Worm (Caenorhabditis elegans): ENCODE results near the gene F13H10.6.

F13H10.6 gene

DNA sequence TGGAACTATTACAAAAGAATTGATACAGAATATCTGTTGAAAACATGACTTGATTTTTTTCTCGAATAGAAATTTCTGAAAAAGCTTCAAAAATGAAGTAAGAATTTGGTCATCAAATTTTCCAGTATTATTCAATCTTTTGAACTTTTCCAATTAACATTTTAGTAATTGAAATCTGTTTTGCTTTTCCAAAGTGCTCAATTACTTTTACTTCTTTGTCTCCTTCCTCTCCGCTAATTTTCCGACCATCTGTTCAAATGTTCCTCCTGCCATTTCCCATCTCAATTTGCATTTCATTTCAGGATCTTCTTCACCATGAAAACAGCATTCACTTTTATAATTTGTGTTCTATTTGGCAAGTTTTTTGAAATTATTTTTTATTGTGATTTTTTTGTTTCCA lies 39.8 kb downstream of the F13H10.6 start, which contains the start of gene F36H1.11:
Gene F36H1.11, plus strand, starts transcription at position 301 of the 400 bp plus-strand sequence.
- TF ChIP-seq madf-3 (GFP tag; IDR thresholded peaks at IDR 0.05) (no peak), mel-28 (tag; optimal IDR thresholded peaks at IDR 0.05; ENCODE audit: borderline replicate concordance) (no peak), C06A6.2 (GFP tag; conservative IDR thresholded peaks at IDR 0.05) (no peak), hsf-1 (GFP tag; IDR thresholded peaks at IDR 0.05) (no peak), ccch-3 (GFP tag; optimal IDR thresholded peaks at IDR 0.05) (no peak), snpc-1.1 (tag; optimal IDR thresholded peaks at IDR 0.05; ENCODE audit: insufficient read depth) (no peak), F49E8.2 (tag; optimal IDR thresholded peaks at IDR 0.05; ENCODE audit: insufficient read depth) (no peak), repo-1 (tag; optimal IDR thresholded peaks at IDR 0.05) (no peak), nhr-179 (tag; optimal IDR thresholded peaks at IDR 0.05) (no peak), ztf-6 (GFP tag; IDR thresholded peaks at IDR 0.05) (no peak), madf-10 (tag; optimal IDR thresholded peaks at IDR 0.05) (no peak)

DNA sequence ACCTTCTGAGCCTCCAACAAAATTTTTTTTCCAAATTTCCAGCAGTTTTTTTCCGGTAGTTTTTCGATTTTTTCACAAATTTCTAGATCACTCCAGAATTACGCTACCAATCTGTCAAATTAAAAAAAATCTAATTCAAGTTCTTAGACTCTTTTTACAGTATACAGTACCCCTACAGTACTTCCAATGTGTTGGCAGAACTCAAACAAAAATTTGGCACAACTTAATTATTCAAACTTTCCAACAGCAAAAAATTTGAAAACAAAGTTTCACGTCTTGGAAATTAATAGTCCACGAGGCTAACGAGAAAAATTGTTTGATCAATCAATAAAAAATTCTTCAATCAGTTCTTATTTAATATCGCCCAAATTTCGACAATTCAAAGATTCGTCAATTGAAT lies 40.7 kb downstream of the F13H10.6 start, which contains the start of gene F36H1.3:
Gene F36H1.3, plus strand, starts transcription at position 323 of the 400 bp plus-strand sequence.
- TF ChIP-seq dpff-1 (tag; optimal IDR thresholded peaks at IDR 0.05) (no peak), F22D6.2 (tag; optimal IDR thresholded peaks at IDR 0.05) (no peak), madf-3 (GFP tag; IDR thresholded peaks at IDR 0.05) (no peak), ztf-3 (GFP tag; optimal IDR thresholded peaks at IDR 0.05) (no peak), K12H6.12 (tag; optimal IDR thresholded peaks at IDR 0.05) (no peak), C06A6.2 (GFP tag; conservative IDR thresholded peaks at IDR 0.05) (no peak), ztf-25 (GFP tag; IDR thresholded peaks at IDR 0.05) (no peak)

DNA sequence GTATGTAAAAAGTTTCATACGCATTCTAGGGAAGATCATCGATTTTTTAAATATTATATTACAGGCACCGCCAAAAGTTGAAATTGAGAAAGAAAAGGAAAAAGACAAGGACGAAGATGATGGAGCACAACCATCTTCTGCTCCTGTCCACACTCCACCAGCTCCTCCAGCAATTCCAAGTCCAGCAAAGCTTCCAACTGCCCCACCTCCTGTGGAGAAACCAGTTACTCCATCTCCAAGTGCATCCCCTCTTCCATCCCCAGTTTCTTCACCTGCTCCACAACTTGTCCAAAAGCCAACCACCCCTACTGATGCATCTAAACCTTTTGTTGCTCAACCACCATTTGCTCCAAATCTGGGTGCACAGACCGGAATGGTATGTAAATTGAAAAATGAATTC lies 42.9 kb downstream of the F13H10.6 start:
- TF ChIP-seq ccch-3 (GFP tag; optimal IDR thresholded peaks at IDR 0.05) = no peak
- no peak for TF ChIP-seq ceh-100 (GFP tag; IDR thresholded peaks at IDR 0.05)
- no peak for TF ChIP-seq F57C9.4 (tag; optimal IDR thresholded peaks at IDR 0.05)
- TF ChIP-seq nhr-120 (GFP tag; IDR thresholded peaks at IDR 0.05) = no peak
- TF ChIP-seq sdz-38 (tag; optimal IDR thresholded peaks at IDR 0.05) = no peak

DNA sequence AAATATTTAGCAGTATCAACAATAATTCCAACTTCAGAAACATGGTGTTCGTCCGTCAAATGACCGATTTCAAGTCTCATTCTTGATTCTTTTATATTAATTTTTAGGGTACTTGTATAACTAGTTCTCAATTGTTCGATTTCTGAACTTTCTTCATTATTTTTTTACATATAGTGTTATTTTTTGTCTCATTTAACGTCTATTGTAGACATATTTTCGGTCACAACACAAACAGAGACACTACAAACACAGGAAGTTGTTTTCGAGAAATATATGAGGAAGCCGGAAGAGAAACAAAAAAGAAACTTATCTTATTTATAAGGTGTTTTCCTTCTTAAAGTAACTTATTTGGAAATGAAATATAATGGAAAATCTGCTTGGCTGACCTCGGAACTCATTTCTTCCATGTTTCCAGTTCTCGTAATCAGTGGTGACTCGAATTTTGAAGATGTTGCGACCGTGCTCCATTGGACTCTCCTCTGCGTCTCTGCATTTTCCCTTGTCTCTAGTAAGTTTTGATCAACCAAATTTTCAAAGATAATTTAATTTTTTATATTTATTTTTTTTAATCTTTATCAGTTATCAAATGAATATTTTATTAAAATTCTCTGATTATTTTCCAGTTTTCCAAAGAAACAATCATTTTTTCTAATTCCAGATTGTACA lies 44.7 kb downstream of the F13H10.6 start, which contains the start of the genes F36H1.12 and lin-3:
Gene F36H1.12, minus strand, starts transcription at position 51 of the 666 bp plus-strand sequence.
Gene lin-3, plus strand, starts transcription at position 657 of the 666 bp plus-strand sequence.
- TF ChIP-seq dpl-1 (GFP tag; optimal IDR thresholded peaks at IDR 0.05) (no peak), ztf-25 (GFP tag; IDR thresholded peaks at IDR 0.05) (no peak), nhr-179 (tag; optimal IDR thresholded peaks at IDR 0.05) (no peak), lsl-1 (GFP tag; optimal IDR thresholded peaks at IDR 0.05) (peak; percentile 60), akir-1 (GFP tag; optimal IDR thresholded peaks at IDR 0.05) (no peak), D2030.7 (GFP tag; IDR thresholded peaks at IDR 0.05) (peak; percentile 53; the same call in 1 of the 2 replicates), rcor-1 (GFP tag; IDR thresholded peaks at IDR 0.05) (0 out of 2 replicates have a peak, but pooled peaks have one; percentile 25), Y95B8A.8 (GFP tag; IDR thresholded peaks at IDR 0.05) (no peak), F10E7.11 (tag; optimal IDR thresholded peaks at IDR 0.05) (no peak), F39B2.1 (GFP tag; IDR thresholded peaks at IDR 0.05) (no peak), B0336.3 (GFP tag; IDR thresholded peaks at IDR 0.05) (no peak), tlf-1 (GFP tag; optimal IDR thresholded peaks at IDR 0.05) (no peak), hsf-1 (GFP tag; IDR thresholded peaks at IDR 0.05) (no peak), nfyb-1 (GFP tag; IDR thresholded peaks at IDR 0.05) (no peak), repo-1 (tag; optimal IDR thresholded peaks at IDR 0.05) (no peak), ets-4 (GFP tag; optimal IDR thresholded peaks at IDR 0.05) (no peak), F23B12.7 (tag; optimal IDR thresholded peaks at IDR 0.05; ENCODE audit: insufficient read depth) (no peak), egl-44 (GFP tag; IDR thresholded peaks at IDR 0.05) (no peak), athp-1 (tag; optimal IDR thresholded peaks at IDR 0.05) (no peak), T07F8.4 (tag; optimal IDR thresholded peaks at IDR 0.05) (no peak), rpc-1 (optimal IDR thresholded peaks at IDR 0.05) (no peak), rpc-1 (tag; optimal IDR thresholded peaks at IDR 0.05) (no peak), attf-6 (GFP tag; IDR thresholded peaks at IDR 0.05) (no peak), rec-8 (tag; optimal IDR thresholded peaks at IDR 0.05) (no peak), F33H1.4 (GFP tag; IDR thresholded peaks at IDR 0.05) (peak; percentile 51; the same call in 1 of the 2 replicates), egl-18 (GFP tag; IDR thresholded peaks at IDR 0.05) (no peak), bed-1 (GFP tag; IDR thresholded peaks at IDR 0.05) (no peak)

Measured in whole organism, young adult.